Fruit fly (Drosophila melanogaster) whole organism, embryonic: ENCODE measurements around the gene APP-BP1.

ENCODE experiments used
- Antp ChIP-seq: fragments of 200-800 bp; sonication (Bioruptor generic); optimal IDR thresholded peaks from 3 replicates; lab custom pipeline; 2016; ENCODE audit warnings: missing biosample characterization, missing genetic modification characterization
- Atf-2 ChIP-seq: fragments of 200-800 bp; sonication (Bioruptor generic); optimal IDR thresholded peaks from 2 replicates; lab custom pipeline; 2016; ENCODE audit warnings: missing biosample characterization, missing genetic modification characterization
- Bgb ChIP-seq: fragments of 200-800 bp; sonication (Bioruptor generic); IDR thresholded peaks from 2 replicates; pipeline ENCODE4 v1.3.6; 2022; ENCODE audit warnings: missing biosample characterization, missing genetic modification characterization; ENCODE audit not compliant: partially characterized antibody
- CG11695 ChIP-seq: fragments of 200-800 bp; sonication (Bioruptor generic); IDR thresholded peaks from 3 replicates; pipeline ENCODE4 v1.3.6; 2022; ENCODE audit warnings: missing biosample characterization, missing genetic modification characterization
- CG13287 ChIP-seq: fragments of 200-800 bp; sonication (Bioruptor generic); IDR thresholded peaks from 2 replicates; pipeline ENCODE4 v1.3.6; 2022; ENCODE audit warnings: missing biosample characterization, missing genetic modification characterization; ENCODE audit not compliant: partially characterized antibody
- CG15514 ChIP-seq: fragments of 200-800 bp; sonication (Bioruptor generic); optimal IDR thresholded peaks from 3 replicates; lab custom pipeline; 2017; ENCODE audit warnings: missing biosample characterization, missing genetic modification characterization, mild to moderate bottlenecking, moderate library complexity, missing genetic modification reagents
- CG16813 ChIP-seq: fragments of 200-800 bp; sonication (Bioruptor generic); IDR thresholded peaks from 3 replicates; pipeline ENCODE4 v1.3.6; 2022; ENCODE audit warnings: missing biosample characterization, missing genetic modification characterization; ENCODE audit not compliant: partially characterized antibody
- CG17802 ChIP-seq: fragments of 200-800 bp; sonication (Bioruptor generic); optimal IDR thresholded peaks from 2 replicates; lab custom pipeline; 2018; ENCODE audit warnings: missing biosample characterization, mild to moderate bottlenecking, missing genetic modification characterization, moderate library complexity
- CG3838 ChIP-seq: fragments of 200-800 bp; sonication (Bioruptor generic); optimal IDR thresholded peaks from 3 replicates; lab custom pipeline; 2016; ENCODE audit warnings: missing biosample characterization, missing genetic modification characterization
- CG3995 ChIP-seq: fragments of 200-800 bp; sonication (Bioruptor generic); optimal IDR thresholded peaks from 3 replicates; lab custom pipeline; 2016; ENCODE audit warnings: missing biosample characterization, missing genetic modification characterization
- CG7987 ChIP-seq: fragments of 200-800 bp; sonication (Bioruptor generic); optimal IDR thresholded peaks from 2 replicates; lab custom pipeline; 2018; ENCODE audit warnings: missing biosample characterization, mild to moderate bottlenecking, missing genetic modification characterization, moderate library complexity
- CG8089 ChIP-seq: fragments of 200-800 bp; sonication (Bioruptor generic); optimal IDR thresholded peaks from 3 replicates; lab custom pipeline; 2016; ENCODE audit warnings: missing biosample characterization, missing genetic modification characterization
- CG8290 ChIP-seq, 3 experiments: fragments of 200-800 bp; sonication (Bioruptor generic); optimal IDR thresholded peaks; 2 replicates each; lab custom pipeline; 2016 to 2019; ENCODE audit warnings: missing biosample characterization in 3 of 3, missing genetic modification characterization in 3 of 3, mild to moderate bottlenecking in 2 of 3, moderate library complexity in 1 of 3
- CTCF ChIP-seq: fragments of 200-800 bp; sonication (Bioruptor generic); optimal IDR thresholded peaks from 2 replicates; lab custom pipeline; 2017; ENCODE audit warnings: missing biosample characterization, mild to moderate bottlenecking, missing genetic modification characterization, moderate library complexity
- CoRest ChIP-seq: fragments of 200-800 bp; sonication (Bioruptor generic); optimal IDR thresholded peaks from 3 replicates; lab custom pipeline; 2018; ENCODE audit warnings: missing biosample characterization, mild to moderate bottlenecking, missing genetic modification characterization, moderate library complexity
- D19B ChIP-seq: fragments of 200-800 bp; sonication (Bioruptor generic); optimal IDR thresholded peaks from 2 replicates; lab custom pipeline; 2017; ENCODE audit warnings: missing biosample characterization, mild to moderate bottlenecking, missing genetic modification characterization
- Drgx ChIP-seq: fragments of 200-800 bp; sonication (Bioruptor generic); IDR thresholded peaks from 2 replicates; pipeline ENCODE4 v1.3.6; 2022; ENCODE audit warnings: missing biosample characterization, missing genetic modification characterization
- Ets97D ChIP-seq: fragments of 200-800 bp; sonication (Bioruptor generic); optimal IDR thresholded peaks from 3 replicates; lab custom pipeline; 2016; ENCODE audit warnings: missing biosample characterization, missing genetic modification characterization
- Gug ChIP-seq: fragments of 200-800 bp; sonication (Bioruptor generic); IDR thresholded peaks from 4 replicates; pipeline ENCODE4 v1.3.6; 2022; ENCODE audit warnings: missing biosample characterization, missing genetic modification characterization
- Jarid2 ChIP-seq: fragments of 200-800 bp; sonication (Bioruptor generic); optimal IDR thresholded peaks from 3 replicates; lab custom pipeline; 2017; ENCODE audit warnings: mild to moderate bottlenecking, missing biosample characterization, missing genetic modification reagents, missing genetic modification characterization
- Med ChIP-seq: fragments of 200-800 bp; sonication (Bioruptor generic); peaks from one replicate; lab custom pipeline; 2016; ENCODE audit warnings: missing biosample characterization, missing genetic modification characterization, mild to moderate bottlenecking, inconsistent platforms, moderate library complexity
- Nf-YC ChIP-seq: fragments of 200-800 bp; optimal IDR thresholded peaks from 3 replicates; lab custom pipeline; 2019; ENCODE audit warnings: missing biosample characterization, mild to moderate bottlenecking, missing genetic modification characterization, moderate library complexity
- Trl ChIP-seq, 3 experiments: fragments of >200 bp in 2 of 3; fragments of 200-800 bp in 1 of 3; sonication (Bioruptor generic) in 1 of 3; optimal IDR thresholded peaks; 2 replicates in 1 of 3; 3 replicates in 2 of 3; lab custom pipeline; 2016 to 2017; ENCODE audit warnings: missing biosample characterization in 1 of 3, missing genetic modification characterization in 1 of 3
- ato ChIP-seq: fragments of 200-800 bp; sonication (Bioruptor generic); IDR thresholded peaks from 2 replicates; pipeline ENCODE4 v1.3.6; 2022; ENCODE audit warnings: missing biosample characterization, missing genetic modification characterization; ENCODE audit not compliant: partially characterized antibody
- bsh ChIP-seq, 2 experiments: fragments of 200-800 bp; sonication (Bioruptor generic); optimal IDR thresholded peaks; 2 replicates each; lab custom pipeline; 2017 to 2018; ENCODE audit warnings: mild to moderate bottlenecking in 2 of 2, missing biosample characterization in 2 of 2, missing genetic modification characterization in 2 of 2, moderate library complexity in 1 of 2
- caup ChIP-seq: fragments of 200-800 bp; sonication (Bioruptor generic); optimal IDR thresholded peaks from 3 replicates; lab custom pipeline; 2017; ENCODE audit warnings: missing biosample characterization, mild to moderate bottlenecking, missing genetic modification characterization, moderate library complexity; ENCODE audit not compliant: severe bottlenecking
- corto ChIP-seq: fragments of 200-800 bp; sonication (Bioruptor generic); optimal IDR thresholded peaks from 2 replicates; lab custom pipeline; 2016; ENCODE audit warnings: missing biosample characterization, mild to moderate bottlenecking, missing genetic modification characterization, moderate library complexity
- disco-r ChIP-seq: fragments of 200-800 bp; sonication (Bioruptor generic); optimal IDR thresholded peaks from 2 replicates; lab custom pipeline; 2016; ENCODE audit warnings: missing biosample characterization, missing genetic modification characterization
- esg ChIP-seq: fragments of 200-800 bp; sonication (Bioruptor generic); conservative IDR thresholded peaks from 2 replicates; pipeline ENCODE4 v1.3.6; 2022; ENCODE audit warnings: missing biosample characterization, missing genetic modification characterization
- eve ChIP-seq, 2 experiments: fragments of >200 bp; optimal IDR thresholded peaks; 2 replicates each; lab custom pipeline; 2017; ENCODE audit warnings: missing biosample characterization in 2 of 2, missing genetic modification characterization in 2 of 2
- gro ChIP-seq: fragments of 200-800 bp; sonication (Bioruptor generic); optimal IDR thresholded peaks from 2 replicates; lab custom pipeline; 2016; ENCODE audit warnings: missing biosample characterization, missing genetic modification characterization
- hbn ChIP-seq: fragments of 200-800 bp; sonication (Bioruptor generic); IDR thresholded peaks from 2 replicates; pipeline ENCODE4 v1.3.6; 2022; ENCODE audit warnings: missing biosample characterization, missing genetic modification characterization; ENCODE audit not compliant: partially characterized antibody
- jing ChIP-seq: fragments of 200-800 bp; sonication (Bioruptor generic); optimal IDR thresholded peaks from 2 replicates; lab custom pipeline; 2018; ENCODE audit warnings: missing biosample characterization, mild to moderate bottlenecking, missing genetic modification characterization
- jumu ChIP-seq: fragments of 200-800 bp; sonication (Bioruptor generic); optimal IDR thresholded peaks from 3 replicates; lab custom pipeline; 2016; ENCODE audit warnings: missing biosample characterization, missing genetic modification characterization
- maf-S ChIP-seq: fragments of 200-800 bp; sonication (Bioruptor generic); optimal IDR thresholded peaks from 2 replicates; lab custom pipeline; 2016; ENCODE audit warnings: missing biosample characterization, missing genetic modification characterization
- pfk ChIP-seq: fragments of 200-800 bp; sonication (Bioruptor generic); optimal IDR thresholded peaks from 2 replicates; lab custom pipeline; 2018; ENCODE audit warnings: missing biosample characterization, mild to moderate bottlenecking, missing genetic modification characterization, moderate library complexity
- phol ChIP-seq: fragments of 200-800 bp; sonication (Bioruptor generic); optimal IDR thresholded peaks from 3 replicates; lab custom pipeline; 2018; ENCODE audit warnings: missing biosample characterization, mild to moderate bottlenecking, missing genetic modification characterization, moderate library complexity
- ro ChIP-seq: fragments of 200-800 bp; sonication (Bioruptor generic); IDR thresholded peaks from 2 replicates; pipeline ENCODE4 v1.3.6; 2022; ENCODE audit warnings: missing biosample characterization, missing genetic modification characterization
- sens ChIP-seq: fragments of 200-800 bp; sonication (Bioruptor generic); peaks from one replicate; lab custom pipeline; 2016; ENCODE audit warnings: missing biosample characterization, missing genetic modification characterization
- shn ChIP-seq: fragments of 200-800 bp; sonication (Bioruptor generic); optimal IDR thresholded peaks from 3 replicates; lab custom pipeline; 2016; ENCODE audit warnings: missing biosample characterization, missing genetic modification characterization
- sqz ChIP-seq: fragments of 200-800 bp; sonication (Bioruptor generic); optimal IDR thresholded peaks from 3 replicates; lab custom pipeline; 2018; ENCODE audit warnings: missing biosample characterization, mild to moderate bottlenecking, missing genetic modification characterization
- tna ChIP-seq: fragments of 200-800 bp; sonication (Bioruptor generic); IDR thresholded peaks from 2 replicates; pipeline ENCODE4 v1.3.6; 2022; ENCODE audit warnings: missing biosample characterization, missing genetic modification characterization; ENCODE audit not compliant: partially characterized antibody
- wek ChIP-seq: fragments of 200-800 bp; sonication (Bioruptor generic); optimal IDR thresholded peaks from 3 replicates; lab custom pipeline; 2018; ENCODE audit warnings: missing biosample characterization, mild to moderate bottlenecking, missing genetic modification characterization, moderate library complexity
- zfh1 ChIP-seq: fragments of 200-800 bp; sonication (Bioruptor generic); IDR thresholded peaks from 3 replicates; pipeline ENCODE4 v1.3.6; 2022; ENCODE audit warnings: missing biosample characterization, missing genetic modification characterization

The APP-BP1 gene

dm6 chr3L:11134886-11135285, 36.7 kb downstream of the APP-BP1 start, which contains the start of gene CG14143:
Gene CG14143, plus strand, starts transcription at chr3L:11134987.
- TF ChIP-seq CG16813 = 0 out of 3 replicates have a peak, but pooled peaks have one; percentile 14
- peak; percentile 24 for TF ChIP-seq Med (GFP tag; lab: Kevin White, UChicago)
- TF ChIP-seq CG3995 = peak; percentile 91
- 0 out of 3 replicates have a peak, but pooled peaks have one; percentile 44 for TF ChIP-seq zfh1 (GFP tag; lab: Robert Waterston, UW)
- 0 out of 2 replicates have a peak, but pooled peaks have one; percentile 18 for TF ChIP-seq ro (GFP tag; lab: Robert Waterston, UW)
- peak; percentile 67 for TF ChIP-seq pfk (GFP tag; lab: Kevin White, UChicago)

- TF ChIP-seq wek (GFP tag; lab: Kevin White, UChicago) (no peak), sqz (peak; percentile 37), phol (tag; lab: Kevin White, UChicago) (no peak), tna (peak; percentile 38; the same call in 1 of the 2 replicates), Nf-YC (no peak), caup (peak; percentile 11), hbn (no peak), CG13287 (peak; percentile 31; the same call in 1 of the 2 replicates), jing (no peak), Ets97D (GFP tag; lab: Kevin White, UChicago) (no peak), CG15514 (peak; percentile 61), CG17802 (tag; lab: Kevin White, UChicago) (no peak), Jarid2 (GFP tag; lab: Kevin White, UChicago) (peak; percentile 79), Bgb (0 out of 2 replicates have a peak, but pooled peaks have one; percentile 17), esg (GFP tag; lab: Robert Waterston, UW) (no peak), CG7987 (GFP tag; lab: Kevin White, UChicago) (peak; percentile 1), D19B (GFP tag; lab: Kevin White, UChicago) (no peak), corto (GFP tag; lab: Kevin White, UChicago) (peak; percentile 0), sens (GFP tag; lab: Kevin White, UChicago) (peak; percentile 57), jumu (no peak), ato (GFP tag; lab: Robert Waterston, UW) (peak; percentile 51; the same call in 1 of the 2 replicates), Antp (no peak), gro (GFP tag; lab: Kevin White, UChicago) (peak; percentile 21), maf-S (no peak), Drgx (0 out of 2 replicates have a peak, but pooled peaks have one; percentile 5), shn (GFP tag; lab: Kevin White, UChicago) (no peak), CTCF (GFP tag; lab: Kevin White, UChicago) (peak; percentile 77)
Measured at dm6 chr3L:11135846-11136245, 37.6 kb downstream of the APP-BP1 start, which contains the start of gene IRSp53. Gene IRSp53, plus strand, starts transcription at chr3L:11136049.

dm6 chr3L:11136349-11136748, 38.1 kb downstream of the APP-BP1 start:
- TF ChIP-seq disco-r (no peak), Trl (optimal IDR thresholded peaks at IDR 0.05; lab: Kevin White, UChicago) (no peak), Trl (GFP tag; optimal IDR thresholded peaks at IDR 0.05; lab: Kevin White, UChicago) (no peak), eve (GFP tag; optimal IDR thresholded peaks at IDR 0.05; lab: Kevin White, UChicago) (peak in 1 of 2 experiments; percentile 62), CG11695 (GFP tag; lab: Robert Waterston, UW) (no peak), Gug (GFP tag; lab: Robert Waterston, UW) (no peak), CoRest (tag; lab: Kevin White, UChicago) (no peak), Atf-2 (no peak), CG8290 (GFP tag; optimal IDR thresholded peaks at IDR 0.05; lab: Kevin White, UChicago) (no peak), CG8290 (tag; optimal IDR thresholded peaks at IDR 0.05; lab: Kevin White, UChicago) (no peak), CG3838 (GFP tag; lab: Kevin White, UChicago) (no peak), bsh (GFP tag; optimal IDR thresholded peaks at IDR 0.05; lab: Kevin White, UChicago) (peak in 1 of 2 experiments; percentile 2), CG8089 (GFP tag; lab: Kevin White, UChicago) (no peak)
- TF ChIP-seq, all 482 proteins: peak for 2
